Fruit fly (Drosophila melanogaster) whole organism, embryonic: ENCODE measurements around the gene Dok.

ENCODE experiments used
- Antp ChIP-seq: fragments of 200-800 bp; sonication (Bioruptor generic); optimal IDR thresholded peaks from 3 replicates; lab custom pipeline; 2016; ENCODE audit warnings: missing biosample characterization, missing genetic modification characterization
- Asciz ChIP-seq: fragments of 200-800 bp; sonication (Bioruptor generic); optimal IDR thresholded peaks from 2 replicates; lab custom pipeline; 2017; ENCODE audit warnings: missing biosample characterization, mild to moderate bottlenecking, missing genetic modification characterization, missing genetic modification reagents
- CG10366 ChIP-seq: fragments of 200-800 bp; sonication (Bioruptor generic); IDR thresholded peaks from 2 replicates; pipeline ENCODE4 v1.3.6; 2022; ENCODE audit warnings: missing biosample characterization, missing genetic modification characterization
- CG10979 ChIP-seq: fragments of 200-800 bp; sonication (Bioruptor generic); optimal IDR thresholded peaks from 2 replicates; lab custom pipeline; 2018; ENCODE audit warnings: missing biosample characterization, mild to moderate bottlenecking, missing genetic modification characterization, moderate library complexity
- CG13287 ChIP-seq: fragments of 200-800 bp; sonication (Bioruptor generic); IDR thresholded peaks from 2 replicates; pipeline ENCODE4 v1.3.6; 2022; ENCODE audit warnings: missing biosample characterization, missing genetic modification characterization; ENCODE audit not compliant: partially characterized antibody
- CG13894 ChIP-seq: fragments of 200-800 bp; sonication (Bioruptor generic); optimal IDR thresholded peaks from 3 replicates; lab custom pipeline; 2018; ENCODE audit warnings: missing biosample characterization, mild to moderate bottlenecking, missing genetic modification characterization, moderate library complexity
- CG15269 ChIP-seq: fragments of 200-800 bp; sonication (Bioruptor generic); optimal IDR thresholded peaks from 2 replicates; lab custom pipeline; 2018; ENCODE audit warnings: missing biosample characterization, mild to moderate bottlenecking, missing genetic modification characterization, moderate library complexity
- CG15696 ChIP-seq: fragments of 200-800 bp; sonication (Bioruptor generic); optimal IDR thresholded peaks from 2 replicates; lab custom pipeline; 2019; ENCODE audit warnings: missing biosample characterization, mild to moderate bottlenecking, missing genetic modification characterization, moderate library complexity
- CG1647 ChIP-seq: fragments of 200-800 bp; sonication (Bioruptor generic); optimal IDR thresholded peaks from 3 replicates; lab custom pipeline; 2016; ENCODE audit warnings: missing biosample characterization, missing genetic modification characterization
- CG18764 ChIP-seq: fragments of 200-800 bp; sonication (Bioruptor generic); optimal IDR thresholded peaks from 3 replicates; lab custom pipeline; 2016; ENCODE audit warnings: missing biosample characterization, missing genetic modification characterization
- CG2116 ChIP-seq: fragments of 200-800 bp; sonication (Bioruptor generic); optimal IDR thresholded peaks from 3 replicates; lab custom pipeline; 2018; ENCODE audit warnings: missing biosample characterization, mild to moderate bottlenecking, missing genetic modification characterization
- CG2875 ChIP-seq: fragments of 200-800 bp; sonication (Bioruptor generic); optimal IDR thresholded peaks from 2 replicates; lab custom pipeline; 2017; ENCODE audit warnings: missing biosample characterization, mild to moderate bottlenecking, missing genetic modification characterization, missing genetic modification reagents
- CG3163 ChIP-seq: fragments of 200-800 bp; sonication (Bioruptor generic); optimal IDR thresholded peaks from 3 replicates; lab custom pipeline; 2016; ENCODE audit warnings: missing biosample characterization, missing genetic modification characterization
- CG32772 ChIP-seq: fragments of 200-800 bp; sonication (Bioruptor generic); IDR thresholded peaks from 2 replicates; pipeline ENCODE4 v1.3.6; 2022; ENCODE audit warnings: missing biosample characterization, missing genetic modification characterization
- CG34224 ChIP-seq: fragments of 200-800 bp; sonication (Bioruptor generic); IDR thresholded peaks from 3 replicates; pipeline ENCODE4 v1.3.6; 2022; ENCODE audit warnings: missing biosample characterization, missing genetic modification characterization; ENCODE audit not compliant: partially characterized antibody
- CG34422 ChIP-seq: fragments of 200-800 bp; sonication (Bioruptor generic); IDR thresholded peaks from 3 replicates; pipeline ENCODE4 v1.3.6; 2022; ENCODE audit warnings: missing biosample characterization, missing genetic modification characterization
- CG4707 ChIP-seq: fragments of 200-800 bp; sonication (Bioruptor generic); optimal IDR thresholded peaks from 2 replicates; lab custom pipeline; 2018; ENCODE audit warnings: missing biosample characterization, mild to moderate bottlenecking, missing genetic modification characterization, moderate library complexity
- CG9727 ChIP-seq: fragments of 200-800 bp; sonication (Bioruptor generic); optimal IDR thresholded peaks from 3 replicates; lab custom pipeline; 2017; ENCODE audit warnings: missing biosample characterization, mild to moderate bottlenecking, missing genetic modification characterization
- CrebB ChIP-seq: fragments of 200-800 bp; sonication (Bioruptor generic); optimal IDR thresholded peaks from 3 replicates; lab custom pipeline; 2018; ENCODE audit warnings: missing biosample characterization, mild to moderate bottlenecking, missing genetic modification characterization
- Dad ChIP-seq: fragments of 200-800 bp; sonication (Bioruptor generic); optimal IDR thresholded peaks from 3 replicates; lab custom pipeline; 2016; ENCODE audit warnings: missing biosample characterization, missing genetic modification characterization
- Doc2 ChIP-seq: fragments of 200-800 bp; sonication (Bioruptor generic); IDR thresholded peaks from 2 replicates; pipeline ENCODE4 v1.3.6; 2022; ENCODE audit warnings: missing biosample characterization, missing genetic modification characterization
- E2f2 ChIP-seq: fragments of 200-800 bp; sonication (Bioruptor generic); IDR thresholded peaks from 2 replicates; pipeline ENCODE4 v1.3.6; 2022; ENCODE audit warnings: missing biosample characterization, missing genetic modification characterization
- MTF-1 ChIP-seq: fragments of 200-800 bp; sonication (Bioruptor generic); optimal IDR thresholded peaks from 2 replicates; lab custom pipeline; 2018; ENCODE audit warnings: missing biosample characterization, mild to moderate bottlenecking, missing genetic modification characterization, borderline replicate concordance
- Oli ChIP-seq: fragments of 200-800 bp; sonication (Bioruptor generic); optimal IDR thresholded peaks from 2 replicates; lab custom pipeline; 2018; ENCODE audit warnings: missing biosample characterization, mild to moderate bottlenecking, missing genetic modification characterization, moderate library complexity
- Pdp1 ChIP-seq, 2 experiments: fragments of 200-800 bp; sonication (Bioruptor generic); optimal IDR thresholded peaks; 3 replicates each; lab custom pipeline; 2016; ENCODE audit warnings: missing biosample characterization in 2 of 2, missing genetic modification characterization in 2 of 2, mild to moderate bottlenecking in 1 of 2, moderate library complexity in 1 of 2
- Side ChIP-seq: fragments of 200-800 bp; sonication (Bioruptor generic); optimal IDR thresholded peaks from 2 replicates; lab custom pipeline; 2016; ENCODE audit warnings: missing biosample characterization, missing genetic modification characterization
- Spps ChIP-seq: fragments of 200-800 bp; sonication (Bioruptor generic); optimal IDR thresholded peaks from 2 replicates; lab custom pipeline; 2018; ENCODE audit warnings: missing biosample characterization, mild to moderate bottlenecking, missing genetic modification characterization
- TFAM ChIP-seq: fragments of 200-800 bp; sonication (Bioruptor generic); optimal IDR thresholded peaks from 2 replicates; lab custom pipeline; 2017; ENCODE audit warnings: missing biosample characterization, missing genetic modification characterization, inconsistent platforms
- Taf1 ChIP-seq: fragments of 200-800 bp; sonication (Bioruptor generic); IDR thresholded peaks from 2 replicates; pipeline ENCODE4 v1.3.6; 2022; ENCODE audit warnings: missing biosample characterization, missing genetic modification characterization
- Vsx1 ChIP-seq: fragments of 200-800 bp; sonication (Bioruptor generic); optimal IDR thresholded peaks from 2 replicates; lab custom pipeline; 2017; ENCODE audit warnings: missing biosample characterization, mild to moderate bottlenecking, missing genetic modification characterization, missing genetic modification reagents
- ase ChIP-seq: fragments of 200-800 bp; sonication (Bioruptor generic); IDR thresholded peaks from 3 replicates; pipeline ENCODE4 v1.3.6; 2022; ENCODE audit warnings: missing biosample characterization, missing genetic modification characterization
- bab2 ChIP-seq: fragments of 200-800 bp; sonication (Bioruptor generic); optimal IDR thresholded peaks from 2 replicates; lab custom pipeline; 2016; ENCODE audit warnings: missing biosample characterization, missing genetic modification characterization
- dan ChIP-seq: fragments of 200-800 bp; sonication (Bioruptor generic); IDR thresholded peaks from 2 replicates; pipeline ENCODE4 v1.3.6; 2022; ENCODE audit warnings: missing biosample characterization, missing genetic modification characterization
- dati ChIP-seq: fragments of 200-800 bp; sonication (Bioruptor generic); IDR thresholded peaks from 2 replicates; pipeline ENCODE4 v1.3.6; 2022; ENCODE audit warnings: missing biosample characterization, missing genetic modification characterization
- dpn ChIP-seq, 2 experiments: fragments of 200-800 bp; sonication (Bioruptor generic); optimal IDR thresholded peaks; 3 replicates each; lab custom pipeline; 2016; ENCODE audit warnings: missing biosample characterization in 2 of 2, missing genetic modification characterization in 2 of 2
- en ChIP-seq: fragments of 200-800 bp; sonication (Bioruptor generic); optimal IDR thresholded peaks from 2 replicates; lab custom pipeline; 2016; ENCODE audit warnings: missing biosample characterization, missing genetic modification characterization
- gcm ChIP-seq: fragments of 200-800 bp; sonication (Bioruptor generic); optimal IDR thresholded peaks from 2 replicates; lab custom pipeline; 2019; ENCODE audit warnings: missing biosample characterization, mild to moderate bottlenecking, missing genetic modification characterization, moderate library complexity
- gsb-n ChIP-seq: fragments of 200-800 bp; sonication (Bioruptor generic); optimal IDR thresholded peaks from 3 replicates; lab custom pipeline; 2018; ENCODE audit warnings: missing biosample characterization, mild to moderate bottlenecking, missing genetic modification characterization
- hb ChIP-seq: fragments of 200-800 bp; sonication (Bioruptor generic); IDR thresholded peaks from 3 replicates; pipeline ENCODE4 v1.3.6; 2022; ENCODE audit warnings: missing biosample characterization, missing genetic modification characterization; ENCODE audit not compliant: partially characterized antibody
- kah ChIP-seq: fragments of 200-800 bp; sonication (Bioruptor generic); optimal IDR thresholded peaks from 2 replicates; lab custom pipeline; 2018; ENCODE audit warnings: missing biosample characterization, mild to moderate bottlenecking, missing genetic modification characterization
- mam ChIP-seq: fragments of 200-800 bp; sonication (Bioruptor generic); optimal IDR thresholded peaks from 3 replicates; lab custom pipeline; 2016; ENCODE audit warnings: missing biosample characterization, missing genetic modification characterization
- nau ChIP-seq: fragments of 200-800 bp; sonication (Bioruptor generic); optimal IDR thresholded peaks from 3 replicates; lab custom pipeline; 2017; ENCODE audit warnings: missing biosample characterization, mild to moderate bottlenecking, missing genetic modification characterization, missing genetic modification reagents
- nmo ChIP-seq: fragments of 200-800 bp; sonication (Bioruptor generic); optimal IDR thresholded peaks from 2 replicates; lab custom pipeline; 2018; ENCODE audit warnings: missing biosample characterization, mild to moderate bottlenecking, missing genetic modification characterization, moderate library complexity
- odd ChIP-seq: fragments of 200-800 bp; sonication (Bioruptor generic); optimal IDR thresholded peaks from 2 replicates; lab custom pipeline; 2017; ENCODE audit warnings: missing biosample characterization, mild to moderate bottlenecking, missing genetic modification characterization
- repo ChIP-seq: fragments of 200-800 bp; sonication (Bioruptor generic); optimal IDR thresholded peaks from 2 replicates; lab custom pipeline; 2016; ENCODE audit warnings: missing biosample characterization, missing genetic modification characterization
- salm ChIP-seq: fragments of 200-800 bp; sonication (Bioruptor generic); optimal IDR thresholded peaks from 2 replicates; lab custom pipeline; 2018; ENCODE audit warnings: missing biosample characterization, mild to moderate bottlenecking, missing genetic modification characterization
- slp2 ChIP-seq: fragments of 200-800 bp; sonication (Bioruptor generic); optimal IDR thresholded peaks from 2 replicates; lab custom pipeline; 2016; ENCODE audit warnings: missing biosample characterization, missing genetic modification characterization
- stc ChIP-seq: fragments of 200-800 bp; sonication (Bioruptor generic); IDR thresholded peaks from 2 replicates; pipeline ENCODE4 v1.3.6; 2022; ENCODE audit warnings: missing biosample characterization, missing genetic modification characterization
- unc-4 ChIP-seq: fragments of 200-800 bp; sonication (Bioruptor generic); IDR thresholded peaks from 2 replicates; pipeline ENCODE4 v1.3.6; 2022; ENCODE audit warnings: missing biosample characterization, missing genetic modification characterization; ENCODE audit not compliant: partially characterized antibody
- vnd ChIP-seq: fragments of 200-800 bp; sonication (Bioruptor generic); IDR thresholded peaks from 3 replicates; pipeline ENCODE4 v1.3.6; 2022; ENCODE audit warnings: missing biosample characterization, missing genetic modification characterization; ENCODE audit not compliant: partially characterized antibody
- zen2 ChIP-seq: fragments of 200-800 bp; sonication (Bioruptor generic); IDR thresholded peaks from 3 replicates; pipeline ENCODE4 v1.3.6; 2022; ENCODE audit warnings: missing biosample characterization, missing genetic modification characterization; ENCODE audit not compliant: partially characterized antibody

The Dok gene

dm6 chrX:7335524-7335991 lies 11.5 kb downstream of the Dok start (continued):
- TF ChIP-seq Pdp1 (GFP tag; optimal IDR thresholded peaks at IDR 0.05; lab: Kevin White, UChicago) (no peak), kah (GFP tag; lab: Kevin White, UChicago) (peak; percentile 36), CG34224 (GFP tag; lab: Robert Waterston, UW) (no peak), CG15696 (peak; percentile 10), Oli (tag; lab: Kevin White, UChicago) (peak; percentile 19), Side (GFP tag; lab: Kevin White, UChicago) (no peak), slp2 (GFP tag; lab: Kevin White, UChicago) (no peak), unc-4 (GFP tag; lab: Robert Waterston, UW) (no peak), Taf1 (no peak), dan (no peak), CG2875 (GFP tag; lab: Kevin White, UChicago) (no peak), Doc2 (no peak), nmo (peak; percentile 64), MTF-1 (no peak), dati (GFP tag; lab: Robert Waterston, UW) (no peak), CG18764 (no peak), dpn (GFP tag; optimal IDR thresholded peaks at IDR 0.05; lab: Kevin White, UChicago) (no peak), CG13894 (tag; lab: Kevin White, UChicago) (no peak), stc (no peak), en (no peak), CG3163 (GFP tag; lab: Kevin White, UChicago) (no peak), CG13287 (GFP tag; lab: Robert Waterston, UW) (no peak), gsb-n (tag; lab: Kevin White, UChicago) (peak; percentile 62), Asciz (GFP tag; lab: Kevin White, UChicago) (no peak), bab2 (GFP tag; lab: Kevin White, UChicago) (no peak), vnd (no peak), CG2116 (no peak), CG9727 (GFP tag; lab: Kevin White, UChicago) (no peak), salm (no peak), ase (no peak), TFAM (GFP tag; lab: Kevin White, UChicago) (no peak), CG10366 (GFP tag; lab: Robert Waterston, UW) (no peak), CrebB (tag; lab: Kevin White, UChicago) (peak; percentile 10), repo (GFP tag; lab: Kevin White, UChicago) (no peak), CG15269 (tag; lab: Kevin White, UChicago) (peak; percentile 43), gcm (GFP tag; lab: Kevin White, UChicago) (peak; percentile 50), CG34422 (GFP tag; lab: Robert Waterston, UW) (no peak), Spps (peak; percentile 52), hb (GFP tag; lab: Robert Waterston, UW) (no peak), odd (GFP tag; lab: Kevin White, UChicago) (no peak), CG32772 (GFP tag; lab: Robert Waterston, UW) (no peak), CG4707 (GFP tag; lab: Kevin White, UChicago) (peak; percentile 66), Vsx1 (GFP tag; lab: Kevin White, UChicago) (no peak), CG10979 (peak; percentile 75), E2f2 (GFP tag; lab: Robert Waterston, UW) (no peak), CG1647 (GFP tag; lab: Kevin White, UChicago) (no peak), mam (GFP tag; lab: Kevin White, UChicago) (no peak), Dad (no peak), nau (GFP tag; lab: Kevin White, UChicago) (no peak), zen2 (GFP tag; lab: Robert Waterston, UW) (no peak), Antp (no peak)
